Fruit fly (Drosophila melanogaster) whole organism, adult: ENCODE measurements around the gene btd.
A peak's percentile ranks its signal among the peaks of the same experiment; 100 is the strongest.

Source experiments
- CG11617 ChIP-seq: fragments of 200-800 bp; sonication (Bioruptor generic); optimal IDR thresholded peaks from 2 replicates; lab custom pipeline; 2017; ENCODE audit warnings: mild to moderate bottlenecking, missing biosample characterization, missing genetic modification reagents, missing genetic modification characterization
- CG12768 ChIP-seq: fragments of 200-800 bp; sonication (Bioruptor generic); optimal IDR thresholded peaks from 2 replicates; lab custom pipeline; 2017; ENCODE audit warnings: missing biosample characterization, missing genetic modification characterization, mild to moderate bottlenecking, moderate library complexity, missing genetic modification reagents
- CG33017 ChIP-seq: fragments of 200-800 bp; sonication (Bioruptor generic); optimal IDR thresholded peaks from 2 replicates; lab custom pipeline; 2018; ENCODE audit warnings: missing biosample characterization, mild to moderate bottlenecking, missing genetic modification characterization, moderate library complexity
- CG5204 ChIP-seq: fragments of 200-800 bp; sonication (Bioruptor generic); optimal IDR thresholded peaks from 2 replicates; lab custom pipeline; 2016; ENCODE audit warnings: missing biosample characterization, missing genetic modification characterization
- CG7101 ChIP-seq: fragments of 200-800 bp; sonication (Bioruptor generic); optimal IDR thresholded peaks from 2 replicates; lab custom pipeline; 2018; ENCODE audit warnings: missing biosample characterization, mild to moderate bottlenecking, missing genetic modification characterization, moderate library complexity
- Clk ChIP-seq: fragments of 200-800 bp; sonication (Bioruptor generic); optimal IDR thresholded peaks from 2 replicates; lab custom pipeline; 2017; ENCODE audit warnings: missing biosample characterization, missing genetic modification characterization
- ovo ChIP-seq: fragments of 200-800 bp; sonication (Bioruptor generic); optimal IDR thresholded peaks from 2 replicates; lab custom pipeline; 2016; ENCODE audit warnings: missing biosample characterization, missing genetic modification characterization
- pad ChIP-seq: fragments of 200-800 bp; sonication (Bioruptor generic); optimal IDR thresholded peaks from 3 replicates; lab custom pipeline; 2017; ENCODE audit warnings: missing biosample characterization, missing genetic modification characterization, mild to moderate bottlenecking, moderate library complexity, missing genetic modification reagents
- toe ChIP-seq: fragments of 200-800 bp; sonication (Bioruptor generic); optimal IDR thresholded peaks from 2 replicates; lab custom pipeline; 2016; ENCODE audit warnings: missing biosample characterization, missing genetic modification characterization

DNA sequence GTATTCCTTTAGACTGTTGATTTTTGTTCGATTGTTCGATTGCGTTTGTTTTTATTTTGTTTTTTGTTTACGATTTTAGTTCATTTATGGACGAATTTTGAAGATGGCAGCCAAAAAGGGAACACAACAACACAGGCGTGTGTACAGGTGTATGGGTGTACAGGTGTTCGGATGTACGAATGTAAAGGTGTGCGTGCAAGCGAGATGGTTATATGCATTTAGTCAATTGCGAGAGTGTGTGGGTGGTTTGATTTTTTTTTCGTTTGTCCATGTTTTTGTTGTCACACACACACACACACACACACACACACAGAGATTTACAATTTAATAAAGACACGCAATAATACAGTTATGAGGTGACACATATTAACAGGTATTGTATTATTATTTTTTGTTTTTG, 19.1 kb upstream of the btd start:
- TF ChIP-seq CG12768 (GFP tag; lab: Kevin White, UChicago) (no peak), Clk (GFP tag; lab: Kevin White, UChicago) (peak; percentile 18), CG33017 (tag; lab: Kevin White, UChicago) (no peak), CG5204 (no peak), toe (GFP tag; lab: Kevin White, UChicago) (no peak), pad (GFP tag; lab: Kevin White, UChicago) (peak; percentile 22), CG11617 (GFP tag; lab: Kevin White, UChicago) (peak; percentile 16), ovo (GFP tag; lab: Kevin White, UChicago) (peak; percentile 21), CG7101 (no peak)
